Worm (Caenorhabditis elegans): ENCODE results near the gene Y97E10AR.4.

Y97E10AR.4 gene

ce11 chrV:8055170-8055569 is 45.1 kb upstream of the Y97E10AR.4 start:
- no peak for TF ChIP-seq F33H1.4 (GFP tag; IDR thresholded peaks at IDR 0.05)
- TF ChIP-seq sdz-38 (tag; optimal IDR thresholded peaks at IDR 0.05), result no peak
- TF ChIP-seq hlh-26 (GFP tag; conservative IDR thresholded peaks at IDR 0.05), result no peak

- TF ChIP-seq F39B2.1 (GFP tag; IDR thresholded peaks at IDR 0.05), result no peak
Measured at ce11 chrV:8054130-8054529, 44.1 kb upstream of the Y97E10AR.4 start, which contains the start of gene ZC513.2. Gene ZC513.2, plus strand, starts transcription at chrV:8054430.

ce11 chrV:8051851-8052250 is 41.8 kb upstream of the Y97E10AR.4 start, which contains the start of gene sth-1:
Gene sth-1, plus strand, starts transcription at chrV:8052151.
- TF ChIP-seq sdz-38 (tag; optimal IDR thresholded peaks at IDR 0.05) (no peak), rpc-1 (optimal IDR thresholded peaks at IDR 0.05) (no peak), rpc-1 (tag; optimal IDR thresholded peaks at IDR 0.05) (no peak), ztf-25 (GFP tag; IDR thresholded peaks at IDR 0.05) (no peak), hmg-20 (GFP tag; IDR thresholded peaks at IDR 0.05) (no peak), zfh-2 (GFP tag; conservative IDR thresholded peaks at IDR 0.05) (no peak), dpl-1 (GFP tag; optimal IDR thresholded peaks at IDR 0.05) (no peak), lsy-27 (tag; optimal IDR thresholded peaks at IDR 0.05; ENCODE audit: borderline replicate concordance, insufficient read depth) (no peak), zim-3 (tag; optimal IDR thresholded peaks at IDR 0.05) (no peak), nhr-90 (tag; optimal IDR thresholded peaks at IDR 0.05) (no peak), D2030.7 (GFP tag; IDR thresholded peaks at IDR 0.05) (no peak)

ce11 chrV:8050811-8051210 is 40.8 kb upstream of the Y97E10AR.4 start, which contains the start of gene col-43:
Gene col-43, minus strand, starts transcription at chrV:8050911.
- no peak for TF ChIP-seq ZK185.1 (tag; optimal IDR thresholded peaks at IDR 0.05; ENCODE audit: poor library complexity, severe bottlenecking)
- TF ChIP-seq madf-10 (tag; optimal IDR thresholded peaks at IDR 0.05), result no peak
- TF ChIP-seq rcor-1 (GFP tag; IDR thresholded peaks at IDR 0.05), result no peak
- no peak for TF ChIP-seq egl-18 (GFP tag; IDR thresholded peaks at IDR 0.05)
- TF ChIP-seq ceh-27 (GFP tag; optimal IDR thresholded peaks at IDR 0.05), result no peak
- no peak for TF ChIP-seq nhr-80 (tag; optimal IDR thresholded peaks at IDR 0.05)
- no peak for TF ChIP-seq sptf-2 (GFP tag; optimal IDR thresholded peaks at IDR 0.05)

ce11 chrV:8050059-8050677 is 40.1 kb upstream of the Y97E10AR.4 start:
- no peak for TF ChIP-seq F22D6.2 (tag; optimal IDR thresholded peaks at IDR 0.05)
- no peak for TF ChIP-seq B0019.2 (GFP tag; conservative IDR thresholded peaks at IDR 0.05)
- TF ChIP-seq lin-54 (GFP tag; optimal IDR thresholded peaks at IDR 0.05), result no peak
- TF ChIP-seq ceh-91 (GFP tag; IDR thresholded peaks at IDR 0.05), result no peak
- no peak for TF ChIP-seq nhr-27 (tag; optimal IDR thresholded peaks at IDR 0.05)
- TF ChIP-seq egrh-3 (GFP tag; IDR thresholded peaks at IDR 0.05), result peak; percentile 90; the same call in 1 of the 2 replicates
- TF ChIP-seq zim-3 (tag; optimal IDR thresholded peaks at IDR 0.05), result no peak
- TF ChIP-seq ets-4 (GFP tag; optimal IDR thresholded peaks at IDR 0.05), result no peak
- no peak for TF ChIP-seq madf-10 (tag; optimal IDR thresholded peaks at IDR 0.05)
- peak; percentile 83 for TF ChIP-seq zfh-2 (GFP tag; conservative IDR thresholded peaks at IDR 0.05)
- TF ChIP-seq cebp-2 (GFP tag; IDR thresholded peaks at IDR 0.05), result 0 out of 2 replicates have a peak, but pooled peaks have one; percentile 12
- no peak for TF ChIP-seq ekl-4 (GFP tag; IDR thresholded peaks at IDR 0.05)
- no peak for TF ChIP-seq C17E4.6 (GFP tag; IDR thresholded peaks at IDR 0.05)
- no peak for TF ChIP-seq aptf-2 (GFP tag; conservative IDR thresholded peaks at IDR 0.05)
